Worm (Caenorhabditis elegans): ENCODE results near the gene panl-3.

ce11 chrIII:9867352-9867751 is 48.5 kb downstream of the panl-3 start:
- TF ChIP-seq dao-5 (tag; optimal IDR thresholded peaks at IDR 0.05) (no peak), him-1 (tag; optimal IDR thresholded peaks at IDR 0.05) (no peak)
